Fruit fly (Drosophila melanogaster): ENCODE results near the gene tup.

- TF ChIP-seq usp (GFP tag; optimal IDR thresholded peaks at IDR 0.05) = no peak
- TF ChIP-seq psq (optimal IDR thresholded peaks at IDR 0.05) = no peak
- no peak for TF ChIP-seq CG8478 (optimal IDR thresholded peaks at IDR 0.05)
- no peak for TF ChIP-seq Dll (optimal IDR thresholded peaks at IDR 0.05)
These were observed 2.6 kb downstream of the tup start for dm6 chr2L:18878439-18878838.

Data from whole organism.